Worm (Caenorhabditis elegans): ENCODE results near the gene lron-12.

DNA sequence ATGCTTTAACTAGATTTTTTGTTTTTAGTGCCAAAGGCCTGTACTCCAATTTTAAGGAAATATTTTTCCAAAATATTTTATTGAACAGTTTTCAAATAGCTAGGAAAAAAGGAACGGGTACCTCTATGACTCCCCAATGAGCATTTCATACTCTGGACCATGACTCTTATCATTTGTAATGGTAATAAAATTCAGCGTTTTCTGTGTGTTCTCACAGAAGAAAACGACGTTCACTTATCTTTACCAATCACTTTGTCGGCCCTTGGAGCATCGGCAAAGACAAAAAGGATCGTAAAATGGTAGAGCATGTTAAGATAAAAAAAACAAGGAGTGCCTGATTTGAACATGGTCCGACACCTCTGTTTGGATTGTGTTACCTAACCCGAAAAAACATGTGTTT lies 30.7 kb downstream of the lron-12 start:
- TF ChIP-seq unc-62 (GFP tag; optimal IDR thresholded peaks at IDR 0.05) (no peak), lin-39 (tag; optimal IDR thresholded peaks at IDR 0.05) (no peak), nhr-77 (tag; optimal IDR thresholded peaks at IDR 0.05) (no peak), snpc-4 (tag; optimal IDR thresholded peaks at IDR 0.05) (no peak), ceh-16 (tag; optimal IDR thresholded peaks at IDR 0.05) (no peak), F13H6.1 (tag; optimal IDR thresholded peaks at IDR 0.05) (no peak)

Measured in whole organism, L2 larva.